Fruit fly (Drosophila melanogaster): ENCODE results near the gene squ.

squ gene

dm6 chr2L:16679817-16680683, at the start of gene squ, which contains the start of gene grp:
squ (plus strand) TSS chr2L:16680054.
grp (plus strand) TSS chr2L:16680054.
- TF ChIP-seq EcR (GFP tag; optimal IDR thresholded peaks at IDR 0.05) (peak; percentile 20 to 62), pan (optimal IDR thresholded peaks at IDR 0.05) (no peak)

DNA sequence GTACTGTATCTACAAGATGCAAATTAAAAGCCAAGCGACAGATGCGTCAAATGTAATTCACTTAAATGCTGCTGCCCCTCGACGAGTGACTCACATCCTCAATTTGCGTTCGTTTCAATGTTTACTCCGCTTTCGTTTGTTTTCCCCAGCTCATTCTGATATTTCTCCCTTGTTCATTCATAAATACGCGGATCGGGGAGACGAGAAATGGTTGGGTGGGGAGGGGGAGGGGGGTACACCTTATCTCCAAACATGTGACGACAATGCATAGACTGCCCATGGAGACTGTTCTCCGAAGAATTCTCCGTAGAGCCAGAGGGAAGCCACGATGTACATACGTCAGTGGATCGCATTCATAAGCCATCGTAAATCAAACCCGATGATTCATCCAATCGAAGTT, 42.5 kb upstream of the squ start:
- TF ChIP-seq usp (GFP tag; optimal IDR thresholded peaks at IDR 0.05) (no peak), psq (optimal IDR thresholded peaks at IDR 0.05) (no peak), CG8478 (optimal IDR thresholded peaks at IDR 0.05) (no peak), Dll (optimal IDR thresholded peaks at IDR 0.05) (no peak), EcR (GFP tag; optimal IDR thresholded peaks at IDR 0.05) (no peak), pan (optimal IDR thresholded peaks at IDR 0.05) (no peak)

- no peak for TF ChIP-seq psq (optimal IDR thresholded peaks at IDR 0.05)
- no peak for TF ChIP-seq CG8478 (optimal IDR thresholded peaks at IDR 0.05)
- TF ChIP-seq Dll (optimal IDR thresholded peaks at IDR 0.05) = no peak
- no peak for TF ChIP-seq usp (GFP tag; optimal IDR thresholded peaks at IDR 0.05)
- TF ChIP-seq EcR (GFP tag; optimal IDR thresholded peaks at IDR 0.05) = no peak
- TF ChIP-seq pan (optimal IDR thresholded peaks at IDR 0.05) = no peak
These were observed 41.5 kb upstream of the squ start for dm6 chr2L:16638349-16638748.

DNA sequence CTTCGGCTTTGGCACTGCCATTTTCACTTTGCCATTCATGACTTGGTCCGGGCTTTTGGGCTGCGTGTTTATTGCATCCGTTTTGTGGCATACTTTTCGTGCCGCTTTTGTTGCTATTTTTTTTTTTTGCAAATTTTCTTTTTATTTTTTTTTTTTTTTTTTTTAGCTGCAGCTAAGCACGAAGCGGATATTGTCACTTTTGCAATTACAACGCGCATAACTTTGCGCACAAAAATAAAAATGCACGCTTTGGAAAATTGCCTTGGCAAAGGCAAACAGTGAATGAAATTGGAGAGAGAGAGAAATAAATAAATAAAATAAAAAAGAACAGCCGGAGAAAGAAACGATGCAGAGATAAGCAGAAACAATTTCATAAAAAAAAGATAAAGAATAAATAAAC, 39.0 kb upstream of the squ start:
- no peak for TF ChIP-seq pan (optimal IDR thresholded peaks at IDR 0.05)
- no peak for TF ChIP-seq EcR (GFP tag; optimal IDR thresholded peaks at IDR 0.05)
- TF ChIP-seq usp (GFP tag; optimal IDR thresholded peaks at IDR 0.05) = no peak
- TF ChIP-seq Dll (optimal IDR thresholded peaks at IDR 0.05) = no peak
- no peak for TF ChIP-seq psq (optimal IDR thresholded peaks at IDR 0.05)
- TF ChIP-seq CG8478 (optimal IDR thresholded peaks at IDR 0.05) = no peak

DNA sequence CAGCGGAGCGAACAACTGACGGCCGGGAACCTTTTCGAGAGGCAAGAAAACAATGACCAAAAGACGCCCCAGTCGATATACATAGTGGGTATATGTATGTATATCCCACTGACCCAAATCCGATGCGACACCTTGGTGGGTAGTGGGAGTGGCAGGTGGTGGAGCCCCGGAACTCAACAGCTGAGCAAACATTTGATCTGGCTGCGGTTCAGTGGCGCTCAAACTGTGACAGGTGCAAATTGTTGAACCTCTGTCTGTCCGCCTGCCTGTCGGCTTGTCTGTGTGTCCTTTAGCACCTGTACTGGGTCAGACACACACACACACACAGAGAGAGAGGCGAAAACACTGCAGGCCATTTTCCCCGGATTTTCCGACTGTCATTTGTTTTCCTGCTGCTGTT, 36.4 kb upstream of the squ start:
- TF ChIP-seq psq (optimal IDR thresholded peaks at IDR 0.05) (no peak), usp (GFP tag; optimal IDR thresholded peaks at IDR 0.05) (no peak)

DNA sequence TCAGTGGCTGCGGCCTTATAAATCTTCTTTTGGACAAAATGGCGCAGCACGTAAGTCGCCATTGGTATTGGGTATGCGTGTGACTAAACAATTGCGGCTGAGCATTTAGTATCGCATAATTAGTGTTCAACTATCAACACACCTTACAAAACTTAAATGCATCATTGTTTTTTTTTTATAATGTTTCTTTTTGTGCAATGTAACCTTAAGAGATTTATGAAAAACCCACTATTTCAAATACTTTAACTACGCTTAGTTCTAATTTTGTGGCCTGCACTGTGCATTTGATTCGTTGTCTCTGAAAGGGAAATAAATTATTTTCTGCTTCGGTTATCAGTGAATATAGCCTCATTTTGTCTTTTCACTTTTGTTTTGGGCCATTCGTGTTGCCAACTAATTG, 35.9 kb upstream of the squ start:
- TF ChIP-seq Dll (optimal IDR thresholded peaks at IDR 0.05) (no peak), CG8478 (optimal IDR thresholded peaks at IDR 0.05) (no peak), EcR (GFP tag; optimal IDR thresholded peaks at IDR 0.05) (no peak), usp (GFP tag; optimal IDR thresholded peaks at IDR 0.05) (no peak), psq (optimal IDR thresholded peaks at IDR 0.05) (no peak), pan (optimal IDR thresholded peaks at IDR 0.05) (no peak)

- no peak for TF ChIP-seq Dll (optimal IDR thresholded peaks at IDR 0.05)
- peak in 1 of 2 experiments; percentile 21 for TF ChIP-seq EcR (GFP tag; optimal IDR thresholded peaks at IDR 0.05)
These were observed 34.2 kb upstream of the squ start for dm6 chr2L:16645479-16646302.

DNA sequence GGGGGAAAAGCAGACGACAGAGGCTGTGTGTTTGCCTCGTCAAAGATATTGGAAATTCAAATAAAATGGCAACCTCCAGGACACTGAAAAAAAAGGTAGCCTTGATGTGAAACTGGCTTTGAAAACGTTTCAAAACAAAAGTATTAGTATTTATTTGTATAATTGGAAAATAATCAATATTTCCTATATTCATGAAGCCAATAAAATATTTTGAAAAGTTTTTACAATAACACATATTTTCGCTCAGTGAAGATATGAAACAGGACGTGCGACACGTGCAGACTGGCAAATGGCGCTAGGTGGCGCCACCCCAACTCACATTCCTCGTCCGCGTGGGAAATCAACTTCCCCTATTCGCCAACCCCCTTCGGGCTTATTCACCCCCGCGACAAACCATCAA, 32.1 kb upstream of the squ start:
- TF ChIP-seq pan (optimal IDR thresholded peaks at IDR 0.05) (no peak), Dll (optimal IDR thresholded peaks at IDR 0.05) (no peak), CG8478 (optimal IDR thresholded peaks at IDR 0.05) (no peak), psq (optimal IDR thresholded peaks at IDR 0.05) (no peak), EcR (GFP tag; optimal IDR thresholded peaks at IDR 0.05) (no peak), usp (GFP tag; optimal IDR thresholded peaks at IDR 0.05) (no peak)

DNA sequence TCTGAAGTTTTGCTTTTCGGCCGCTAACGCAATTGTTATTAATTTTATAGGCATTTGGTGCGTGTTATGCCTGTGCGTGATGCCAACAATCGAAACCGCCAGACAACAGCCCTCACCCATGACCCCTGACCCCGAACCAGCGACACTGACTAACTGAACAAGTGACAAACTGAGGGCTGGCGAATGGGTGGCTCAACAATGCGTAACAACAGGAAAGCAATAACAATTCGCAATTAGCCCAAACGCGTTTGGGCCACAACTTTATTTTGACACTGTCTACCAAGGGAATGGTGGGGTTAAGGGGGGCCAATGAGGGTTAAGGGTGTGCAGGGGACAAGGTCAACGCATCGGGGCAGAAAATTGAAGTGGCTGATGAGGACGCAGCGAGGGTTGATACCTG, 30.9 kb upstream of the squ start:
- no peak for TF ChIP-seq usp (GFP tag; optimal IDR thresholded peaks at IDR 0.05)
- no peak for TF ChIP-seq pan (optimal IDR thresholded peaks at IDR 0.05)

dm6 chr2L:16653541-16653940, 26.3 kb upstream of the squ start:
- TF ChIP-seq pan (optimal IDR thresholded peaks at IDR 0.05) (no peak), CG8478 (optimal IDR thresholded peaks at IDR 0.05) (no peak), usp (GFP tag; optimal IDR thresholded peaks at IDR 0.05) (no peak), Dll (optimal IDR thresholded peaks at IDR 0.05) (no peak), psq (optimal IDR thresholded peaks at IDR 0.05) (no peak), EcR (GFP tag; optimal IDR thresholded peaks at IDR 0.05) (no peak)

DNA sequence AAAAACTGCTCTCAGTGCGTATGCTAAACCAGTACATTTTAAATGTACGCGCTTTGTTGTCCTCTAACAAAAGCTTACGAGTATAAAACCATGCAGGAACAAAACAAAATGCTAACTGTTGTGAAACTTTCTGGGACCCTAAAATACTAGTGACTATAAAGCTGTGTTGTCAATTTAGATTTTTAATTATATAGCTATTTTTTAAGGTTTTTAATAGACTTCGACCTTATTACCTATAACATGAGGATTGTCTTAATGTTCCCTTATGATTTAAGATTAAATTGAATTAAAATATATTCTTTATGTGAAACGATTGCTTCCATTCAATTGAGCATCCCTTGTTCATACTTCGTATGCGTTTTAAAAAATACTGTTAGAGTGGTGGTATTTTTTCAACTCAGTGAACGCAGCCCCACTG, 23.2 kb upstream of the squ start:
- TF ChIP-seq pan (optimal IDR thresholded peaks at IDR 0.05) (no peak), psq (optimal IDR thresholded peaks at IDR 0.05) (no peak), EcR (GFP tag; optimal IDR thresholded peaks at IDR 0.05) (no peak), usp (GFP tag; optimal IDR thresholded peaks at IDR 0.05) (no peak), CG8478 (optimal IDR thresholded peaks at IDR 0.05) (no peak), Dll (optimal IDR thresholded peaks at IDR 0.05) (no peak)

- TF ChIP-seq pan (optimal IDR thresholded peaks at IDR 0.05) (no peak), Dll (optimal IDR thresholded peaks at IDR 0.05) (no peak)
These were observed 22.4 kb upstream of the squ start for dm6 chr2L:16657467-16657866.

DNA sequence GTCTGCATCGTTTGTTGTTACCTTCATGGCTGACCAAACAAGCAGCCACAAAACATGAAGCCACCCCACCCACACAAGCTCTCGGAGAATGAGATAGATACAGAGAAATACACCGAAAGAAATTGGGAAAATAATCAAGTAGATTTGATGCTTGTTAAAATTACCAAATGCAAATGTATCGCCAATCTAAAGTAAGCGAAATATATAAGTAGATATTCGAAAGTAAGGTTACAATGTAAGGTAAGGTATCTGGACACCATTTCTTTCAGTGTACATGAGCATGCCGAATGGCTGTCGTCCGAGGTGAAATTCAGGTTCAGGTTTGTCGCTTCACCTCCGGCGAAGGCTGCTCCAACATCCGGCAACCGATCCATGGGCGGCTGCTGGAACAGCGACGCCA, 7.6 kb upstream of the squ start:
- no peak for TF ChIP-seq usp (GFP tag; optimal IDR thresholded peaks at IDR 0.05)
- TF ChIP-seq EcR (GFP tag; optimal IDR thresholded peaks at IDR 0.05) = no peak
- no peak for TF ChIP-seq Dll (optimal IDR thresholded peaks at IDR 0.05)
- TF ChIP-seq psq (optimal IDR thresholded peaks at IDR 0.05) = no peak
- TF ChIP-seq CG8478 (optimal IDR thresholded peaks at IDR 0.05) = no peak
- no peak for TF ChIP-seq pan (optimal IDR thresholded peaks at IDR 0.05)

All from whole organism.